Worm (Caenorhabditis elegans) whole organism, late embryonic: ENCODE measurements around the gene H41C03.2.

Experiments
- ama-1 ChIP-seq: fragments of 150-350 bp; optimal IDR thresholded peaks from 2 replicates; lab custom pipeline; 2014
- fkh-10 ChIP-seq: fragments of 150-350 bp; optimal IDR thresholded peaks from 2 replicates; lab custom pipeline; 2014; ENCODE audit warnings: missing biosample characterization, missing genetic modification reagents, missing genetic modification characterization
- nhr-232 ChIP-seq: sonication (generic microtip); optimal IDR thresholded peaks from 2 replicates; lab custom pipeline; 2016; ENCODE audit warnings: missing genetic modification characterization, missing compliant biosample characterization
- pag-3 ChIP-seq: sonication (generic microtip); optimal IDR thresholded peaks from 2 replicates; lab custom pipeline; 2016; ENCODE audit warnings: missing compliant biosample characterization, missing genetic modification characterization, borderline replicate concordance
- pqm-1 ChIP-seq: sonication (generic microtip); optimal IDR thresholded peaks from 2 replicates; lab custom pipeline; 2016; ENCODE audit warnings: missing genetic modification characterization, missing compliant biosample characterization
- pros-1 ChIP-seq: fragments of 150-350 bp; optimal IDR thresholded peaks from 2 replicates; lab custom pipeline; 2014; ENCODE audit warnings: missing biosample characterization, missing genetic modification reagents, missing genetic modification characterization

ce11 chrII:5896512-5896911 lies 44.6 kb upstream of the H41C03.2 start:
- no peak for TF ChIP-seq pqm-1 (tag; lab: Kevin White, UChicago)
- TF ChIP-seq pros-1 = no peak
- TF ChIP-seq pag-3 = no peak
- TF ChIP-seq fkh-10 (GFP tag; lab: Kevin White, UChicago) = no peak
- TF ChIP-seq ama-1 (lab: Kevin White, UChicago) = no peak
- no peak for TF ChIP-seq nhr-232 (tag; lab: Kevin White, UChicago)
